Worm (Caenorhabditis elegans) whole organism, L1 larva: ENCODE results near the gene K10D2.5.
A peak's percentile ranks its signal among the peaks of the same experiment; 100 is the strongest.

Experiments used
- C34B4.2 ChIP-seq: sonication (generic microtip); optimal IDR thresholded peaks from 2 replicates; lab custom pipeline; 2017; ENCODE audit warnings: mild to moderate bottlenecking, missing genetic modification characterization, missing compliant biosample characterization
- F16B12.6 ChIP-seq: fragments of 150-350 bp; optimal IDR thresholded peaks from 2 replicates; lab custom pipeline; 2014; ENCODE audit warnings: missing biosample characterization, missing genetic modification characterization
- Y116A8C.19 ChIP-seq: sonication (generic microtip); optimal IDR thresholded peaks from 2 replicates; lab custom pipeline; 2016; ENCODE audit warnings: missing compliant biosample characterization, missing genetic modification characterization, borderline replicate concordance
- ama-1 ChIP-seq: fragments of 150-350 bp; optimal IDR thresholded peaks from 2 replicates; lab custom pipeline; 2014
- blmp-1 ChIP-seq: fragments of 150-350 bp; optimal IDR thresholded peaks from 2 replicates; lab custom pipeline; 2014; ENCODE audit warnings: missing biosample characterization, missing genetic modification characterization
- ceh-63 ChIP-seq: fragments of 200-800 bp; sonication (Bioruptor generic); optimal IDR thresholded peaks from 2 replicates; lab custom pipeline; 2018; ENCODE audit warnings: mild to moderate bottlenecking, missing genetic modification characterization, missing compliant biosample characterization
- ceh-8 ChIP-seq: fragments of 200-800 bp; sonication (Bioruptor generic); optimal IDR thresholded peaks from 2 replicates; lab custom pipeline; 2018; ENCODE audit warnings: mild to moderate bottlenecking, missing genetic modification characterization, moderate library complexity, missing compliant biosample characterization
- ceh-88 ChIP-seq: fragments of 200-800 bp; sonication (Bioruptor generic); IDR thresholded peaks from 2 replicates; pipeline ENCODE4 v1.3.6; 2022; ENCODE audit warnings: missing genetic modification characterization, missing compliant biosample characterization
- ceh-90 ChIP-seq: sonication (generic microtip); optimal IDR thresholded peaks from 2 replicates; lab custom pipeline; 2016; ENCODE audit warnings: missing genetic modification characterization, missing compliant biosample characterization
- dpl-1 ChIP-seq, 3 experiments: fragments of 150-350 bp in 2 of 3; sonication (generic microtip) in 1 of 3; optimal IDR thresholded peaks; 2 replicates each; lab custom pipeline; 2014 to 2017; ENCODE audit warnings: missing biosample characterization in 3 of 3, missing genetic modification characterization in 3 of 3, missing genetic modification reagents in 3 of 3
- efl-1 ChIP-seq, 4 experiments: fragments of 150-350 bp; optimal IDR thresholded peaks in 3 of 4; peaks in 1 of 4; 1 replicate in 1 of 4; 2 replicates in 3 of 4; lab custom pipeline; 2014; ENCODE audit warnings: missing biosample characterization in 2 of 4, missing genetic modification characterization in 2 of 4, missing genetic modification reagents in 2 of 4
- egl-27 ChIP-seq, 2 experiments: fragments of 150-350 bp in 1 of 2; sonication (generic microtip); optimal IDR thresholded peaks; 3 replicates each; lab custom pipeline; 2017 to 2018; ENCODE audit warnings: missing biosample characterization in 2 of 2, missing genetic modification characterization in 2 of 2, missing genetic modification reagents in 2 of 2
- elt-2 ChIP-seq: sonication (generic microtip); optimal IDR thresholded peaks from 2 replicates; lab custom pipeline; 2016; ENCODE audit warnings: missing genetic modification characterization, mild to moderate bottlenecking, inconsistent platforms, missing compliant biosample characterization, missing genetic modification reagents
- elt-3 ChIP-seq, 6 experiments: fragments of 150-350 bp in 1 of 6; sonication (generic microtip); optimal IDR thresholded peaks; 2 replicates each; lab custom pipeline; 2017 to 2018; ENCODE audit warnings: missing biosample characterization in 6 of 6, missing genetic modification characterization in 6 of 6, inconsistent platforms in 1 of 6
- ets-5 ChIP-seq: fragments of 200-800 bp; sonication (Bioruptor generic); IDR thresholded peaks from 2 replicates; pipeline ENCODE4 v1.3.6; 2022; ENCODE audit warnings: missing genetic modification characterization, missing compliant biosample characterization
- fkh-10 ChIP-seq: sonication (generic microtip); optimal IDR thresholded peaks from 2 replicates; lab custom pipeline; 2017; ENCODE audit warnings: missing biosample characterization, missing genetic modification reagents, missing genetic modification characterization
- hpl-2 ChIP-seq: fragments of 150-350 bp; optimal IDR thresholded peaks from 2 replicates; lab custom pipeline; 2014; ENCODE audit warnings: missing biosample characterization, missing genetic modification reagents, missing genetic modification characterization
- isw-1 ChIP-seq: fragments of 200-800 bp; sonication (Bioruptor generic); IDR thresholded peaks from 2 replicates; pipeline ENCODE4 v1.3.6; 2022; ENCODE audit warnings: missing genetic modification characterization, missing compliant biosample characterization
- jun-1 ChIP-seq: fragments of 150-350 bp; optimal IDR thresholded peaks from 2 replicates; lab custom pipeline; 2014; ENCODE audit warnings: missing biosample characterization, missing genetic modification reagents, missing genetic modification characterization
- lin-13 ChIP-seq: fragments of 150-350 bp; optimal IDR thresholded peaks from 2 replicates; lab custom pipeline; 2014; ENCODE audit warnings: missing biosample characterization, missing genetic modification reagents, missing genetic modification characterization
- lin-15B ChIP-seq: fragments of 150-350 bp; sonication (generic microtip); optimal IDR thresholded peaks from 3 replicates; lab custom pipeline; 2014; ENCODE audit warnings: missing biosample characterization, missing genetic modification characterization
- lin-39 ChIP-seq: fragments of 150-350 bp; optimal IDR thresholded peaks from 2 replicates; lab custom pipeline; 2014; ENCODE audit warnings: missing biosample characterization, missing genetic modification reagents, missing genetic modification characterization
- lir-3 ChIP-seq: sonication (generic microtip); optimal IDR thresholded peaks from 2 replicates; lab custom pipeline; 2016; ENCODE audit warnings: mild to moderate bottlenecking, missing genetic modification characterization, moderate library complexity, missing compliant biosample characterization; ENCODE audit not compliant: poor library complexity
- lsy-2 ChIP-seq, 2 experiments: fragments of 150-350 bp; optimal IDR thresholded peaks; 2 replicates each; lab custom pipeline; 2014; ENCODE audit warnings: missing biosample characterization in 2 of 2, missing genetic modification characterization in 2 of 2
- mab-9 ChIP-seq: fragments of 200-800 bp; sonication (Bioruptor generic); IDR thresholded peaks from 2 replicates; pipeline ENCODE4 v1.3.6; 2022; ENCODE audit warnings: missing genetic modification reagents, missing genetic modification characterization, missing compliant biosample characterization
- mef-2 ChIP-seq: fragments of 150-350 bp; optimal IDR thresholded peaks from 2 replicates; lab custom pipeline; 2014; ENCODE audit warnings: missing biosample characterization, missing genetic modification characterization
- mep-1 ChIP-seq: fragments of 150-350 bp; optimal IDR thresholded peaks from 2 replicates; lab custom pipeline; 2014; ENCODE audit warnings: missing biosample characterization, missing genetic modification characterization
- nhr-20 ChIP-seq: sonication (generic microtip); optimal IDR thresholded peaks from 2 replicates; lab custom pipeline; 2016; ENCODE audit warnings: mild to moderate bottlenecking, missing genetic modification characterization, missing compliant biosample characterization
- nhr-237 ChIP-seq: fragments of 150-350 bp; optimal IDR thresholded peaks from 2 replicates; lab custom pipeline; 2014; ENCODE audit warnings: missing biosample characterization, missing genetic modification characterization
- nhr-71 ChIP-seq: sonication (generic microtip); optimal IDR thresholded peaks from 2 replicates; lab custom pipeline; 2016; ENCODE audit warnings: mild to moderate bottlenecking, missing genetic modification characterization, moderate library complexity, missing compliant biosample characterization
- nhr-77 ChIP-seq: fragments of 150-350 bp; optimal IDR thresholded peaks from 2 replicates; lab custom pipeline; 2014; ENCODE audit warnings: missing biosample characterization, missing genetic modification characterization
- nhr-84 ChIP-seq: sonication (generic microtip); optimal IDR thresholded peaks from 2 replicates; lab custom pipeline; 2017; ENCODE audit warnings: missing biosample characterization, missing genetic modification characterization
- nhr-85 ChIP-seq: sonication (generic microtip); peaks from one replicate; lab custom pipeline; 2016; ENCODE audit warnings: missing genetic modification characterization, inconsistent platforms, missing compliant biosample characterization
- pag-3 ChIP-seq: sonication (generic microtip); optimal IDR thresholded peaks from 2 replicates; lab custom pipeline; 2017; ENCODE audit warnings: missing genetic modification characterization, mild to moderate bottlenecking, missing compliant biosample characterization, antibody characterized with exemption, borderline replicate concordance; ENCODE audit not compliant: insufficient read depth
- snu-23 ChIP-seq: sonication (generic microtip); optimal IDR thresholded peaks from 2 replicates; lab custom pipeline; 2016; ENCODE audit warnings: missing genetic modification characterization, missing compliant biosample characterization
- swsn-7 ChIP-seq: sonication (generic microtip); optimal IDR thresholded peaks from 2 replicates; lab custom pipeline; 2016; ENCODE audit warnings: missing genetic modification characterization, missing compliant biosample characterization
- tbx-2 ChIP-seq: sonication (generic microtip); optimal IDR thresholded peaks from 2 replicates; lab custom pipeline; 2016; ENCODE audit warnings: missing genetic modification characterization, missing compliant biosample characterization
- tlp-1 ChIP-seq: fragments of 150-350 bp; optimal IDR thresholded peaks from 2 replicates; lab custom pipeline; 2014; ENCODE audit warnings: missing biosample characterization, missing genetic modification characterization
- unc-98 ChIP-seq: fragments of 200-800 bp; sonication (Bioruptor generic); IDR thresholded peaks from 2 replicates; pipeline ENCODE4 v1.3.6; 2022; ENCODE audit warnings: missing genetic modification characterization, missing compliant biosample characterization
- vab-15 ChIP-seq: sonication (generic microtip); optimal IDR thresholded peaks from 2 replicates; lab custom pipeline; 2017; ENCODE audit warnings: missing genotype, mild to moderate bottlenecking, missing genetic modification characterization, missing compliant biosample characterization
- xbp-1 ChIP-seq: sonication (generic microtip); optimal IDR thresholded peaks from 2 replicates; lab custom pipeline; 2016; ENCODE audit warnings: missing genetic modification characterization, missing compliant biosample characterization

Gene K10D2.5

ce11 chrIII:5162820-5163631, 9.5 kb upstream of the K10D2.5 start, which contains the start of gene gars-1 (continued):
- TF ChIP-seq vab-15 (tag; lab: Kevin White, UChicago) (no peak), fkh-10 (GFP tag; lab: Kevin White, UChicago) (no peak), elt-2 (tag; lab: Kevin White, UChicago) (no peak), unc-98 (GFP tag; lab: Robert Waterston, UW) (no peak), lsy-2 (tag; optimal IDR thresholded peaks at IDR 0.05; lab: Kevin White, UChicago) (peak in 1 of 2 experiments; percentile 30), Y116A8C.19 (tag; lab: Kevin White, UChicago) (no peak), nhr-77 (tag; lab: Kevin White, UChicago) (no peak), nhr-237 (tag; lab: Kevin White, UChicago) (no peak), ama-1 (lab: Kevin White, UChicago) (no peak), efl-1 (optimal IDR thresholded peaks at IDR 0.05; lab: Kevin White, UChicago) (peak; percentile 32), efl-1 (GFP tag; optimal IDR thresholded peaks at IDR 0.05 in 1 of 2; lab: Kevin White, UChicago) (peak; percentile 40 to 80), ceh-8 (GFP tag; lab: Kevin White, UChicago) (no peak)

DNA sequence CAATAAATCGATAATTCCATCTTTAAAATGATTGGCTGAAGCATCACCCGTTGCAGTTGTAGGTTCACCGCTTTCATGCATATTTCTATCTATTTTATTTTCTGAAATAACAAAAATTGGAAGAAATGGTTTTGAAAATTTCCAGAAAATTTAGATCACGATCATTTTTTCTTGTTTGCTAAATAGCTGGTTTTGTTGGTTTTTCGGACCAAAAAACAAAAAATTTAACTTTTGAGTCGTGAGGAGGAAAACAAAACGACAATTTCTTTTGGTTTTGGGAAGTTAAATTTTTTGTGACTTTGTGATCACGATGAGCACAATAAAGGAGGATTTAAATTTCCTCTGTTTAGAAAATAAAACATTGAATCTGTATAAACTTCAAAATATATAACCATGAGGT, 7.3 kb upstream of the K10D2.5 start, which contains the start of gene T10F2.2:
Gene T10F2.2 (minus strand): TSS at position 101 of the 400 bp plus-strand sequence.
- no peak for TF ChIP-seq C34B4.2
- no peak for TF ChIP-seq lin-15B (tag; lab: Kevin White, UChicago)
- TF ChIP-seq swsn-7: no peak
- TF ChIP-seq egl-27 (tag; optimal IDR thresholded peaks at IDR 0.05; lab: Kevin White, UChicago): no peak
- TF ChIP-seq lin-39 (tag; lab: Kevin White, UChicago): no peak
- TF ChIP-seq ceh-88 (GFP tag; lab: Robert Waterston, UW): no peak
- no peak for TF ChIP-seq jun-1 (tag; lab: Kevin White, UChicago)
- TF ChIP-seq mef-2 (tag; lab: Kevin White, UChicago): no peak
- no peak for TF ChIP-seq F16B12.6 (tag; lab: Kevin White, UChicago)
- no peak for TF ChIP-seq xbp-1 (tag; lab: Kevin White, UChicago)
- TF ChIP-seq nhr-84: no peak
- TF ChIP-seq hpl-2 (GFP tag; lab: Kevin White, UChicago): no peak
- no peak for TF ChIP-seq lin-13
- no peak for TF ChIP-seq lir-3 (tag; lab: Kevin White, UChicago)
- no peak for TF ChIP-seq nhr-85 (tag; lab: Kevin White, UChicago)
- no peak for TF ChIP-seq mab-9 (GFP tag; lab: Robert Waterston, UW)
- TF ChIP-seq isw-1 (GFP tag; lab: Robert Waterston, UW): no peak

DNA sequence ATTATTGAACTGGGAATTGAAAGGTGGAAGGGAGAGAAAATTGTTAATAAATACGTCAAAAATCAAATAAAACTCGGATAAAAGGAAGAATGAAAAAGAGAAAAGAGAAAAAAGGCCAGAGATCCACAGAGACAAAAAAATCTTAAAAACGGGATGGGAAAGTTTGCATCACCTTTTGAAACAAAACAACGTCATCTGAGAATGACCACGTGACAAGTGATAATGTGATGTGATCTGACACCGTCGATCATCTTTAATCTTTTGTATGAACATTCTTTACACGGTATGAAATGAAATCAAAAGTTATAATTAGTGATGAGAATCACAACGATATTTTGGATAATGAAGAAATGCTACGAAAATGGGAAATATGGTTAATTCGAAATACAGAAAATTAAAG, 6.8 kb upstream of the K10D2.5 start:
- TF ChIP-seq nhr-84 (no peak), ets-5 (GFP tag; lab: Robert Waterston, UW) (no peak), elt-3 (tag; optimal IDR thresholded peaks at IDR 0.05; lab: Kevin White, UChicago) (peak in 1 of 6 experiments; percentile 50), snu-23 (GFP tag; lab: Kevin White, UChicago) (peak; percentile 42), ceh-90 (tag; lab: Kevin White, UChicago) (no peak), dpl-1 (GFP tag; optimal IDR thresholded peaks at IDR 0.05; lab: Kevin White, UChicago) (peak in 1 of 3 experiments; percentile 15), mef-2 (tag; lab: Kevin White, UChicago) (no peak), tlp-1 (tag; lab: Kevin White, UChicago) (no peak), nhr-71 (tag; lab: Kevin White, UChicago) (peak; percentile 15), tbx-2 (peak; percentile 24), blmp-1 (tag; lab: Kevin White, UChicago) (peak; percentile 81), xbp-1 (tag; lab: Kevin White, UChicago) (no peak), pag-3 (no peak), mep-1 (tag; lab: Kevin White, UChicago) (no peak), ceh-63 (GFP tag; lab: Kevin White, UChicago) (no peak), nhr-85 (tag; lab: Kevin White, UChicago) (peak; percentile 66), nhr-20 (tag; lab: Kevin White, UChicago) (peak; percentile 44)
